Fruit fly (Drosophila melanogaster): ENCODE measurements around the gene Rph.

Rph gene

DNA sequence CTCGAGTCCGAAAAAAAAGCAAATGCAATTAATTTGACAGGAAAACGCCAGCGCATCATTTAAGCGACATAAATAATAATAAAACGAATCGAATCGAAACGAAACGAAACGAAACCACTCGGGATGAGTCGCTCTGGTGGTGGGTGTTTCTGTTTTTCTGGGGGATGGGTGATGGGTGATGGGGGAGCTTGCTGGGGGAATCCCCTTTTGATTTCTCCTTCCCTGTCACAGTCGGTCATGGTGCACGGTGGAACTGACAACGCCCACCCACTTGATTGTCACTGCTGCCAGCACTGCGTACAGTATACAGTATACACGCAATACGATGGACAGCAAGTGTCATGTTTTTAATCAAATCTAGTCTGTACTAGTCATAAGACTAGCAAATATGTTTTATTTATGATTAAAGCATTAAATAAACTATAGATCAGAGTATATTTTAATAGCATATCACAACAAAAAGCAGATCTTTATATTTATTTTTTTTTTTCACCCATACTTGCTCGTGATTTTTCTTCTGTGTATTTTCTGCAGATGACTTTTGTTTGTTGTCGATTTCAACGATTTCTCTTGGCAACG lies 35.5 kb downstream of the Rph start (continued):
- peak; percentile 28 for TF ChIP-seq Sox100B (GFP tag; optimal IDR thresholded peaks at IDR 0.05)
- no peak for TF ChIP-seq CG13624 (GFP tag; optimal IDR thresholded peaks at IDR 0.05)
- TF ChIP-seq CG2120 (GFP tag; optimal IDR thresholded peaks at IDR 0.05): no peak
- TF ChIP-seq CG4328 (GFP tag; optimal IDR thresholded peaks at IDR 0.05): no peak
- TF ChIP-seq CG17361 (GFP tag; IDR thresholded peaks at IDR 0.05): 0 out of 3 replicates have a peak, but pooled peaks have one; percentile 39
- no peak for TF ChIP-seq shn (GFP tag; optimal IDR thresholded peaks at IDR 0.05)
- TF ChIP-seq nmo (GFP tag; optimal IDR thresholded peaks at IDR 0.05): peak; percentile 20
- TF ChIP-seq ssp (GFP tag; IDR thresholded peaks at IDR 0.05): no peak
- TF ChIP-seq sna (GFP tag; IDR thresholded peaks at IDR 0.05; ENCODE audit: partially characterized antibody): no peak
- no peak for TF ChIP-seq MESR4 (GFP tag; optimal IDR thresholded peaks at IDR 0.05)
- TF ChIP-seq Tbp (GFP tag; optimal IDR thresholded peaks at IDR 0.05): no peak
- no peak for TF ChIP-seq NFAT (GFP tag; IDR thresholded peaks at IDR 0.05)
- peak; percentile 27 for TF ChIP-seq fd96Cb (tag; optimal IDR thresholded peaks at IDR 0.05)
- 0 out of 2 replicates have a peak, but pooled peaks have one; percentile 28 for TF ChIP-seq HLH3B (GFP tag; IDR thresholded peaks at IDR 0.05)
- TF ChIP-seq ewg (GFP tag; optimal IDR thresholded peaks at IDR 0.05): no peak
- TF ChIP-seq Hey (tag; optimal IDR thresholded peaks at IDR 0.05): no peak
- TF ChIP-seq CG12744 (GFP tag; optimal IDR thresholded peaks at IDR 0.05): no peak
- TF ChIP-seq yki (optimal IDR thresholded peaks at IDR 0.05): no peak
- no peak for TF ChIP-seq CG17385 (GFP tag; optimal IDR thresholded peaks at IDR 0.05)
- TF ChIP-seq lmd (GFP tag; IDR thresholded peaks at IDR 0.05): no peak
- TF ChIP-seq CG5953 (GFP tag; IDR thresholded peaks at IDR 0.05): no peak
- peak in 1 of 2 experiments; percentile 28 for TF ChIP-seq bsh (GFP tag; optimal IDR thresholded peaks at IDR 0.05)
- TF ChIP-seq otp (GFP tag; IDR thresholded peaks at IDR 0.05): no peak
- no peak for TF ChIP-seq corto (GFP tag; optimal IDR thresholded peaks at IDR 0.05)
- TF ChIP-seq jigr1 (GFP tag; IDR thresholded peaks at IDR 0.05): no peak
- TF ChIP-seq CG31365 (tag; optimal IDR thresholded peaks at IDR 0.05): no peak
- TF ChIP-seq emc (GFP tag; optimal IDR thresholded peaks at IDR 0.05): no peak
- TF ChIP-seq CG7963 (GFP tag; IDR thresholded peaks at IDR 0.05; ENCODE audit: partially characterized antibody): no peak
- no peak for TF ChIP-seq CG12219 (GFP tag; optimal IDR thresholded peaks at IDR 0.05)
- no peak for TF ChIP-seq nerfin-2 (GFP tag; IDR thresholded peaks at IDR 0.05; ENCODE audit: partially characterized antibody)
- peak; percentile 86 for TF ChIP-seq sr (GFP tag; IDR thresholded peaks at IDR 0.05)
- no peak for TF ChIP-seq Rx (GFP tag; IDR thresholded peaks at IDR 0.05)

DNA sequence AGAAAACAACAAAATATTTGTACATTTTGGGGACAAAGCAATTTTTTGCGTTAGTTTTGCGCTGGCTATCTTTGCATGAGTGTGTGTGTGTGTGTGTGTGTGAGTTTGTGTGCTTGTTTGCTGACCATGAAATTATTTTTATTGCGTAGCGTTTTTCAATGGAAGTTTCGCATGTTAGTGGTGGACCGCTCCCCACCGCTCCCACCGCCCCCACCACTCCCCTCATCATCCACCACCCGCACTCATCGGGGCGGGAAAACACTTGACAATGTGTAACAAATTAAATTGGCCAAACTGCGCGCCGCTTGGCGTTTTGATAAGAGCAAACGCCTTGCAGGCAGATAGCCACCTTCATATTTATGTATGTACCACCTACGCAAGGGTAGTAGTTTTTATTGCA lies 38.2 kb downstream of the Rph start:
- TF ChIP-seq HmgZ (tag; optimal IDR thresholded peaks at IDR 0.05) (peak; percentile 1), CG14014 (GFP tag; IDR thresholded peaks at IDR 0.05) (0 out of 2 replicates have a peak, but pooled peaks have one; percentile 21), sob (GFP tag; IDR thresholded peaks at IDR 0.05) (peak; percentile 43; the same call in 1 of the 2 replicates), cwo (GFP tag; optimal IDR thresholded peaks at IDR 0.05) (peak; percentile 16), crol (GFP tag; IDR thresholded peaks at IDR 0.05) (peak; percentile 88), HLH54F (GFP tag; optimal IDR thresholded peaks at IDR 0.05) (no peak), CG9215 (GFP tag; IDR thresholded peaks at IDR 0.05) (no peak), CG10543 (GFP tag; optimal IDR thresholded peaks at IDR 0.05) (peak; percentile 39), exex (tag; optimal IDR thresholded peaks at IDR 0.05) (peak; percentile 51), klu (GFP tag; IDR thresholded peaks at IDR 0.05) (0 out of 2 replicates have a peak, but pooled peaks have one; percentile 29), Adf1 (GFP tag; IDR thresholded peaks at IDR 0.05) (peak; percentile 32; the same call in 1 of the 2 replicates), prd (optimal IDR thresholded peaks at IDR 0.05) (no peak), prd (GFP tag; IDR thresholded peaks at IDR 0.05) (0 out of 3 replicates have a peak, but pooled peaks have one; percentile 22), Nf-YC (tag; optimal IDR thresholded peaks at IDR 0.05) (no peak), sens-2 (GFP tag; IDR thresholded peaks at IDR 0.05) (no peak), sug (tag; optimal IDR thresholded peaks at IDR 0.05) (peak; percentile 68), chn (GFP tag; optimal IDR thresholded peaks at IDR 0.05) (no peak), CG9932 (GFP tag; IDR thresholded peaks at IDR 0.05) (peak; percentile 32; the same call in 1 of the 2 replicates), CG18599 (GFP tag; optimal IDR thresholded peaks at IDR 0.05) (peak; percentile 3), Six4 (GFP tag; optimal IDR thresholded peaks at IDR 0.05) (no peak), da (GFP tag; optimal IDR thresholded peaks at IDR 0.05) (no peak)

Data from whole organism, embryonic.